Worm (Caenorhabditis elegans): ENCODE data around the gene apy-1.

apy-1 gene

ce11 chrX:7569685-7570518 is at the start of gene apy-1:
TSS of gene apy-1 (minus strand) at chrX:7569722.
- TF ChIP-seq elt-1 (tag; optimal IDR thresholded peaks at IDR 0.05) (no peak), F13H6.1 (tag; optimal IDR thresholded peaks at IDR 0.05) (peak; percentile 48), sma-9 (GFP tag; optimal IDR thresholded peaks at IDR 0.05) (peak; percentile 28), sma-9 (tag; optimal IDR thresholded peaks at IDR 0.05) (no peak), mab-5 (tag; optimal IDR thresholded peaks at IDR 0.05) (no peak), snpc-4 (tag; optimal IDR thresholded peaks at IDR 0.05) (no peak), nhr-12 (tag; optimal IDR thresholded peaks at IDR 0.05) (no peak), alr-1 (tag; optimal IDR thresholded peaks at IDR 0.05) (no peak), C34F6.9 (tag; optimal IDR thresholded peaks at IDR 0.05) (peak; percentile 51), nhr-77 (tag; optimal IDR thresholded peaks at IDR 0.05) (no peak), nhr-11 (tag; optimal IDR thresholded peaks at IDR 0.05) (no peak), egl-27 (tag; optimal IDR thresholded peaks at IDR 0.05) (no peak), unc-55 (GFP tag; optimal IDR thresholded peaks at IDR 0.05) (peak; percentile 39), nhr-237 (tag; optimal IDR thresholded peaks at IDR 0.05) (no peak), nhr-129 (tag; optimal IDR thresholded peaks at IDR 0.05) (peak; percentile 16), blmp-1 (tag; optimal IDR thresholded peaks at IDR 0.05; ENCODE audit: insufficient read depth) (no peak), fos-1 (tag; optimal IDR thresholded peaks at IDR 0.05) (peak; percentile 16), Y55F3AM.14 (GFP tag; optimal IDR thresholded peaks at IDR 0.05) (no peak), crh-2 (tag; optimal IDR thresholded peaks at IDR 0.05) (peak; percentile 32), lsy-2 (tag; optimal IDR thresholded peaks at IDR 0.05) (peak in 1 of 2 experiments; percentile 66), nhr-21 (tag; optimal IDR thresholded peaks at IDR 0.05) (peak; percentile 18), elt-3 (tag; optimal IDR thresholded peaks at IDR 0.05) (no peak), sma-3 (GFP tag; optimal IDR thresholded peaks at IDR 0.05) (peak; percentile 2), lin-11 (tag; optimal IDR thresholded peaks at IDR 0.05) (no peak), nhr-25 (tag; optimal IDR thresholded peaks at IDR 0.05) (peak; percentile 48), unc-39 (tag; optimal IDR thresholded peaks at IDR 0.05) (no peak), ceh-82 (tag; optimal IDR thresholded peaks at IDR 0.05) (no peak)

DNA sequence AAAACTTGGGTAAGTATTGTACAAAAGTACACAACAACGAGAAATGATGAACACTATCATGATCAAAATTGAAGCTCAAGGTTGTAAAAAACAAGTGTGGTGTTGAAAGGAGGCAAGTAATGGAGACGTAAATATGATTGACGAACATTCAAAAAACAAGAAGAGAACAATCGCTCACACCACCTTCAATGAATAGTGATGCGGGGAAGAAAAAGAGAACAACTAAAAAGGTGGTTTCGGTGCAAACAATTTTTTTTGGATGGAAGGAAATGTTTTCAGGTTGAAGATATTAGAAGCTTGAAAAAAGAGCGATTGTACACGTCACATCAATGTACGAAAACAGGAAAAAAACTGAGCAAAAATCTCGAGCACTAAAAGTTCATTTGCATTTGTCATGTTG is 44.9 kb upstream of the apy-1 start:
- TF ChIP-seq nhr-6 (tag; optimal IDR thresholded peaks at IDR 0.05) = no peak
- no peak for TF ChIP-seq zag-1 (tag; optimal IDR thresholded peaks at IDR 0.05)
- TF ChIP-seq nhr-11 (tag; optimal IDR thresholded peaks at IDR 0.05) = no peak
- TF ChIP-seq ceh-16 (tag; optimal IDR thresholded peaks at IDR 0.05) = no peak
- TF ChIP-seq peb-1 (tag; optimal IDR thresholded peaks at IDR 0.05) = no peak
- TF ChIP-seq ZK546.5 (tag; optimal IDR thresholded peaks at IDR 0.05) = no peak
- TF ChIP-seq unc-62 (GFP tag; optimal IDR thresholded peaks at IDR 0.05) = no peak
- TF ChIP-seq nhr-129 (tag; optimal IDR thresholded peaks at IDR 0.05) = no peak
- TF ChIP-seq aly-2 (tag; optimal IDR thresholded peaks at IDR 0.05) = no peak
- TF ChIP-seq nhr-23 (tag; optimal IDR thresholded peaks at IDR 0.05) = no peak
- TF ChIP-seq crh-2 (tag; optimal IDR thresholded peaks at IDR 0.05) = no peak
- TF ChIP-seq F13H6.1 (tag; optimal IDR thresholded peaks at IDR 0.05) = no peak
- TF ChIP-seq mbf-1 (tag; optimal IDR thresholded peaks at IDR 0.05) = no peak
- TF ChIP-seq ceh-82 (tag; optimal IDR thresholded peaks at IDR 0.05) = no peak
- TF ChIP-seq C34F6.9 (tag; optimal IDR thresholded peaks at IDR 0.05) = no peak

- TF ChIP-seq lin-11 (tag; optimal IDR thresholded peaks at IDR 0.05) = no peak
- TF ChIP-seq unc-39 (tag; optimal IDR thresholded peaks at IDR 0.05) = no peak
- no peak for TF ChIP-seq peb-1 (tag; optimal IDR thresholded peaks at IDR 0.05)
- no peak for TF ChIP-seq dmd-4 (tag; optimal IDR thresholded peaks at IDR 0.05)
- TF ChIP-seq skn-1 (tag; optimal IDR thresholded peaks at IDR 0.05) = no peak
- no peak for TF ChIP-seq zag-1 (tag; optimal IDR thresholded peaks at IDR 0.05)
- no peak for TF ChIP-seq R02D3.7 (tag; optimal IDR thresholded peaks at IDR 0.05)
- no peak for TF ChIP-seq mdl-1 (tag; optimal IDR thresholded peaks at IDR 0.05)
- TF ChIP-seq sma-9 (GFP tag; optimal IDR thresholded peaks at IDR 0.05) = no peak
- no peak for TF ChIP-seq sma-9 (tag; optimal IDR thresholded peaks at IDR 0.05)
- TF ChIP-seq lsy-2 (tag; optimal IDR thresholded peaks at IDR 0.05) = no peak
- TF ChIP-seq F13H6.1 (tag; optimal IDR thresholded peaks at IDR 0.05) = no peak
- TF ChIP-seq ztf-11 (tag; optimal IDR thresholded peaks at IDR 0.05) = no peak
- no peak for TF ChIP-seq elt-1 (tag; optimal IDR thresholded peaks at IDR 0.05)
These were observed 38.5 kb upstream of the apy-1 start, which contains the start of gene twk-17 for ce11 chrX:7607982-7608381. TSS of gene twk-17 (minus strand) at chrX:7608082.

Measured in whole organism, L2 larva.